Fruit fly (Drosophila melanogaster) whole organism, embryonic: ENCODE data around the gene Rh5.

ENCODE experiments used
- B-H1 ChIP-seq: fragments of 200-800 bp; sonication (Bioruptor generic); IDR thresholded peaks from 3 replicates; pipeline ENCODE4 v1.3.6; 2022; ENCODE audit warnings: missing biosample characterization, missing genetic modification characterization
- CG10462 ChIP-seq: fragments of 200-800 bp; sonication (Bioruptor generic); optimal IDR thresholded peaks from 2 replicates; lab custom pipeline; 2016; ENCODE audit warnings: missing biosample characterization, missing genetic modification characterization
- CG12155 ChIP-seq: fragments of 200-800 bp; sonication (Bioruptor generic); optimal IDR thresholded peaks from 3 replicates; lab custom pipeline; 2016; ENCODE audit warnings: missing biosample characterization, missing genetic modification characterization
- CG12391 ChIP-seq: fragments of 200-800 bp; sonication (Bioruptor generic); optimal IDR thresholded peaks from 3 replicates; lab custom pipeline; 2018; ENCODE audit warnings: missing biosample characterization, mild to moderate bottlenecking, missing genetic modification characterization, moderate library complexity
- CG13287 ChIP-seq: fragments of 200-800 bp; sonication (Bioruptor generic); IDR thresholded peaks from 2 replicates; pipeline ENCODE4 v1.3.6; 2022; ENCODE audit warnings: missing biosample characterization, missing genetic modification characterization; ENCODE audit not compliant: partially characterized antibody
- CG1647 ChIP-seq: fragments of 200-800 bp; sonication (Bioruptor generic); optimal IDR thresholded peaks from 3 replicates; lab custom pipeline; 2016; ENCODE audit warnings: missing biosample characterization, missing genetic modification characterization
- CG18262 ChIP-seq: fragments of 200-800 bp; optimal IDR thresholded peaks from 3 replicates; lab custom pipeline; 2019; ENCODE audit warnings: missing biosample characterization, mild to moderate bottlenecking, missing genetic modification characterization, moderate library complexity
- CG2116 ChIP-seq: fragments of 200-800 bp; sonication (Bioruptor generic); optimal IDR thresholded peaks from 3 replicates; lab custom pipeline; 2018; ENCODE audit warnings: missing biosample characterization, mild to moderate bottlenecking, missing genetic modification characterization
- CG2712 ChIP-seq: fragments of 200-800 bp; optimal IDR thresholded peaks from 3 replicates; lab custom pipeline; 2019; ENCODE audit warnings: missing biosample characterization, mild to moderate bottlenecking, missing genetic modification characterization, moderate library complexity
- CG34422 ChIP-seq: fragments of 200-800 bp; sonication (Bioruptor generic); IDR thresholded peaks from 3 replicates; pipeline ENCODE4 v1.3.6; 2022; ENCODE audit warnings: missing biosample characterization, missing genetic modification characterization
- CG3838 ChIP-seq: fragments of 200-800 bp; sonication (Bioruptor generic); optimal IDR thresholded peaks from 3 replicates; lab custom pipeline; 2016; ENCODE audit warnings: missing biosample characterization, missing genetic modification characterization
- CG4707 ChIP-seq: fragments of 200-800 bp; sonication (Bioruptor generic); optimal IDR thresholded peaks from 2 replicates; lab custom pipeline; 2018; ENCODE audit warnings: missing biosample characterization, mild to moderate bottlenecking, missing genetic modification characterization, moderate library complexity
- CG4854 ChIP-seq: fragments of 200-800 bp; sonication (Bioruptor generic); optimal IDR thresholded peaks from 2 replicates; lab custom pipeline; 2016; ENCODE audit warnings: missing biosample characterization, missing genetic modification characterization, inconsistent platforms
- CG7357 ChIP-seq: fragments of 200-800 bp; sonication (Bioruptor generic); IDR thresholded peaks from 3 replicates; pipeline ENCODE4 v1.3.6; 2022; ENCODE audit warnings: missing biosample characterization, missing genetic modification characterization
- CG8388 ChIP-seq: fragments of 200-800 bp; sonication (Bioruptor generic); optimal IDR thresholded peaks from 2 replicates; lab custom pipeline; 2019; ENCODE audit warnings: missing biosample characterization, mild to moderate bottlenecking, missing genetic modification characterization, moderate library complexity
- CG8478 ChIP-seq: fragments of >200 bp; optimal IDR thresholded peaks from 2 replicates; lab custom pipeline; 2018
- CG8944 ChIP-seq: fragments of 200-800 bp; sonication (Bioruptor generic); optimal IDR thresholded peaks from 3 replicates; lab custom pipeline; 2016; ENCODE audit warnings: missing biosample characterization, missing genetic modification characterization
- CG9817 ChIP-seq: fragments of 200-800 bp; sonication (Bioruptor generic); optimal IDR thresholded peaks from 2 replicates; lab custom pipeline; 2018; ENCODE audit warnings: missing biosample characterization, mild to moderate bottlenecking, missing genetic modification characterization, moderate library complexity
- CG9876 ChIP-seq: fragments of 200-800 bp; sonication (Bioruptor generic); optimal IDR thresholded peaks from 2 replicates; lab custom pipeline; 2016; ENCODE audit warnings: missing biosample characterization, missing genetic modification characterization
- CHES-1-like ChIP-seq: fragments of 200-800 bp; sonication (Bioruptor generic); optimal IDR thresholded peaks from 2 replicates; lab custom pipeline; 2016; ENCODE audit warnings: missing biosample characterization, missing genetic modification characterization
- D ChIP-seq, 2 experiments: fragments of 200-800 bp in 1 of 2; fragments of >200 bp in 1 of 2; sonication (Bioruptor generic) in 1 of 2; optimal IDR thresholded peaks; 2 replicates in 1 of 2; 3 replicates in 1 of 2; lab custom pipeline; 2017; ENCODE audit warnings: mild to moderate bottlenecking in 1 of 2, missing biosample characterization in 1 of 2, missing genetic modification characterization in 1 of 2, missing genetic modification reagents in 1 of 2
- Dfd ChIP-seq, 2 experiments: fragments of >200 bp; optimal IDR thresholded peaks; 2 replicates each; lab custom pipeline; 2017; ENCODE audit warnings: missing biosample characterization in 2 of 2, missing genetic modification characterization in 2 of 2
- E2f1 ChIP-seq: fragments of 200-800 bp; sonication (Bioruptor generic); IDR thresholded peaks from 2 replicates; pipeline ENCODE4 v1.3.6; 2022; ENCODE audit warnings: missing biosample characterization, missing genetic modification characterization
- Hmx ChIP-seq: fragments of 200-800 bp; sonication (Bioruptor generic); optimal IDR thresholded peaks from 2 replicates; lab custom pipeline; 2016; ENCODE audit warnings: missing biosample characterization, missing genetic modification characterization
- NK7.1 ChIP-seq: fragments of 200-800 bp; sonication (Bioruptor generic); optimal IDR thresholded peaks from 3 replicates; lab custom pipeline; 2016; ENCODE audit warnings: missing biosample characterization, missing genetic modification characterization
- Oli ChIP-seq: fragments of 200-800 bp; sonication (Bioruptor generic); optimal IDR thresholded peaks from 2 replicates; lab custom pipeline; 2018; ENCODE audit warnings: missing biosample characterization, mild to moderate bottlenecking, missing genetic modification characterization, moderate library complexity
- Pdp1 ChIP-seq, 2 experiments: fragments of 200-800 bp; sonication (Bioruptor generic); optimal IDR thresholded peaks; 3 replicates each; lab custom pipeline; 2016; ENCODE audit warnings: missing biosample characterization in 2 of 2, missing genetic modification characterization in 2 of 2, mild to moderate bottlenecking in 1 of 2, moderate library complexity in 1 of 2
- Sry-β ChIP-seq: fragments of 200-800 bp; sonication (Bioruptor generic); optimal IDR thresholded peaks from 2 replicates; lab custom pipeline; 2018; ENCODE audit warnings: missing biosample characterization, mild to moderate bottlenecking, missing genetic modification characterization, moderate library complexity
- Sry-δ ChIP-seq: fragments of 200-800 bp; sonication (Bioruptor generic); optimal IDR thresholded peaks from 2 replicates; lab custom pipeline; 2016; ENCODE audit warnings: missing biosample characterization, missing genetic modification characterization
- aop ChIP-seq: fragments of 200-800 bp; sonication (Bioruptor generic); IDR thresholded peaks from 2 replicates; pipeline ENCODE4 v1.3.6; 2022; ENCODE audit warnings: missing biosample characterization, missing genetic modification characterization
- bbx ChIP-seq: fragments of 200-800 bp; sonication (Bioruptor generic); IDR thresholded peaks from 2 replicates; pipeline ENCODE4 v1.3.6; 2022; ENCODE audit warnings: missing biosample characterization, missing genetic modification characterization; ENCODE audit not compliant: partially characterized antibody
- crol ChIP-seq: fragments of 200-800 bp; sonication (Bioruptor generic); IDR thresholded peaks from 2 replicates; pipeline ENCODE4 v1.3.6; 2022; ENCODE audit warnings: missing biosample characterization, missing genetic modification characterization
- hth ChIP-seq: fragments of >200 bp; optimal IDR thresholded peaks from 2 replicates; lab custom pipeline; 2017; ENCODE audit warnings: inconsistent platforms
- ind ChIP-seq: fragments of 200-800 bp; sonication (Bioruptor generic); optimal IDR thresholded peaks from 3 replicates; lab custom pipeline; 2016; ENCODE audit warnings: missing biosample characterization, missing genetic modification characterization
- insv ChIP-seq, 2 experiments: fragments of 200-800 bp; sonication (Bioruptor generic); optimal IDR thresholded peaks; 3 replicates each; lab custom pipeline; 2016 to 2018; ENCODE audit warnings: missing biosample characterization in 2 of 2, missing genetic modification characterization in 2 of 2
- kah ChIP-seq: fragments of 200-800 bp; sonication (Bioruptor generic); optimal IDR thresholded peaks from 2 replicates; lab custom pipeline; 2018; ENCODE audit warnings: missing biosample characterization, mild to moderate bottlenecking, missing genetic modification characterization
- ken ChIP-seq: fragments of 200-800 bp; sonication (Bioruptor generic); IDR thresholded peaks from 3 replicates; pipeline ENCODE4 v1.3.6; 2022; ENCODE audit warnings: missing biosample characterization, missing genetic modification characterization
- lov ChIP-seq, 2 experiments: fragments of 200-800 bp in 1 of 2; fragments of >200 bp in 1 of 2; sonication (Bioruptor generic) in 1 of 2; IDR thresholded peaks in 1 of 2; optimal IDR thresholded peaks in 1 of 2; 2 replicates in 1 of 2; 3 replicates in 1 of 2; pipeline versions ENCODE4 v1.3.6 to Lab custom; 2017 to 2022; ENCODE audit warnings: missing biosample characterization in 1 of 2, missing genetic modification characterization in 1 of 2
- maf-S ChIP-seq: fragments of 200-800 bp; sonication (Bioruptor generic); optimal IDR thresholded peaks from 2 replicates; lab custom pipeline; 2016; ENCODE audit warnings: missing biosample characterization, missing genetic modification characterization
- peb ChIP-seq: fragments of 200-800 bp; sonication (Bioruptor generic); IDR thresholded peaks from 2 replicates; pipeline ENCODE4 v1.3.6; 2022; ENCODE audit warnings: missing biosample characterization, missing genetic modification characterization
- pho ChIP-seq: fragments of 200-800 bp; sonication (Bioruptor generic); optimal IDR thresholded peaks from 2 replicates; lab custom pipeline; 2016; ENCODE audit warnings: missing biosample characterization, missing genetic modification characterization
- pros ChIP-seq: fragments of 200-800 bp; sonication (Bioruptor generic); optimal IDR thresholded peaks from 3 replicates; lab custom pipeline; 2019; ENCODE audit warnings: missing biosample characterization, mild to moderate bottlenecking, missing genetic modification characterization, moderate library complexity
- pzg ChIP-seq: fragments of 200-800 bp; sonication (Bioruptor generic); optimal IDR thresholded peaks from 3 replicates; lab custom pipeline; 2018; ENCODE audit warnings: missing biosample characterization, mild to moderate bottlenecking, missing genetic modification characterization, moderate library complexity
- schlank ChIP-seq: fragments of 200-800 bp; sonication (Bioruptor generic); optimal IDR thresholded peaks from 2 replicates; lab custom pipeline; 2018; ENCODE audit warnings: missing biosample characterization, mild to moderate bottlenecking, missing genetic modification characterization
- sens-2 ChIP-seq: fragments of 200-800 bp; sonication (Bioruptor generic); IDR thresholded peaks from 2 replicates; pipeline ENCODE4 v1.3.6; 2022; ENCODE audit warnings: missing biosample characterization, missing genetic modification characterization
- seq ChIP-seq: fragments of 200-800 bp; sonication (Bioruptor generic); IDR thresholded peaks from 2 replicates; pipeline ENCODE4 v1.3.6; 2022; ENCODE audit warnings: missing biosample characterization, missing genetic modification characterization
- slou ChIP-seq: fragments of 200-800 bp; sonication (Bioruptor generic); optimal IDR thresholded peaks from 3 replicates; lab custom pipeline; 2016; ENCODE audit warnings: missing biosample characterization, missing genetic modification characterization
- tgo ChIP-seq: fragments of 200-800 bp; sonication (Bioruptor generic); IDR thresholded peaks from 3 replicates; pipeline ENCODE4 v1.3.6; 2022; ENCODE audit warnings: missing biosample characterization, missing genetic modification characterization
- yki ChIP-seq: fragments of >200 bp; optimal IDR thresholded peaks from 3 replicates; lab custom pipeline; 2018
- zen2 ChIP-seq: fragments of 200-800 bp; sonication (Bioruptor generic); IDR thresholded peaks from 3 replicates; pipeline ENCODE4 v1.3.6; 2022; ENCODE audit warnings: missing biosample characterization, missing genetic modification characterization; ENCODE audit not compliant: partially characterized antibody

The Rh5 gene

dm6 chr2L:12038177-12038581 lies 30.2 kb downstream of the Rh5 start, which contains the start of gene Tom70 (continued):
- peak; percentile 58 for TF ChIP-seq Sry-δ
- TF ChIP-seq, all 482 proteins: peak for 52

dm6 chr2L:12040510-12040909 lies 32.6 kb downstream of the Rh5 start, which contains the start of gene CG6766:
Gene CG6766, minus strand, starts transcription at chr2L:12040689.
- TF ChIP-seq CG18262 (tag; lab: Kevin White, UChicago) (no peak), tgo (GFP tag; lab: Robert Waterston, UW) (no peak), CG2712 (tag; lab: Kevin White, UChicago) (peak; percentile 15), ind (no peak), CG12391 (tag; lab: Kevin White, UChicago) (no peak), CG8388 (no peak), CHES-1-like (GFP tag; lab: Kevin White, UChicago) (peak; percentile 5), B-H1 (no peak), kah (GFP tag; lab: Kevin White, UChicago) (no peak), CG10462 (GFP tag; lab: Kevin White, UChicago) (no peak), peb (no peak), CG4707 (GFP tag; lab: Kevin White, UChicago) (no peak), CG12155 (GFP tag; lab: Kevin White, UChicago) (no peak), Dfd (GFP tag; optimal IDR thresholded peaks at IDR 0.05; lab: Kevin White, UChicago) (no peak), CG8944 (GFP tag; lab: Kevin White, UChicago) (no peak), CG9876 (GFP tag; lab: Kevin White, UChicago) (no peak), yki (lab: Kevin White, UChicago) (no peak), D (optimal IDR thresholded peaks at IDR 0.05; lab: Kevin White, UChicago) (no peak), D (GFP tag; optimal IDR thresholded peaks at IDR 0.05; lab: Kevin White, UChicago) (no peak), Sry-β (GFP tag; lab: Kevin White, UChicago) (peak; percentile 91), maf-S (GFP tag; lab: Kevin White, UChicago) (no peak), CG8478 (lab: Kevin White, UChicago) (no peak), Pdp1 (GFP tag; optimal IDR thresholded peaks at IDR 0.05; lab: Kevin White, UChicago) (no peak), NK7.1 (GFP tag; lab: Kevin White, UChicago) (no peak), zen2 (GFP tag; lab: Robert Waterston, UW) (no peak), Oli (tag; lab: Kevin White, UChicago) (no peak), CG1647 (GFP tag; lab: Kevin White, UChicago) (no peak), crol (GFP tag; lab: Robert Waterston, UW) (no peak), pzg (GFP tag; lab: Kevin White, UChicago) (peak; percentile 68), CG13287 (GFP tag; lab: Robert Waterston, UW) (peak; percentile 48; the same call in 1 of the 2 replicates), slou (GFP tag; lab: Kevin White, UChicago) (no peak), CG3838 (GFP tag; lab: Kevin White, UChicago) (no peak), ken (GFP tag; lab: Robert Waterston, UW) (no peak), seq (GFP tag; lab: Robert Waterston, UW) (no peak), E2f1 (no peak), pros (GFP tag; lab: Kevin White, UChicago) (no peak), CG4854 (GFP tag; lab: Kevin White, UChicago) (no peak), CG7357 (GFP tag; lab: Robert Waterston, UW) (no peak), CG34422 (no peak; the same call in 2 of the 3 replicates), lov (optimal IDR thresholded peaks at IDR 0.05; lab: Kevin White, UChicago) (no peak), lov (GFP tag; IDR thresholded peaks at IDR 0.05; lab: Robert Waterston, UW) (no peak), hth (lab: Kevin White, UChicago) (no peak), insv (GFP tag; optimal IDR thresholded peaks at IDR 0.05; lab: Kevin White, UChicago) (no peak), CG9817 (tag; lab: Kevin White, UChicago) (no peak), CG2116 (GFP tag; lab: Kevin White, UChicago) (peak; percentile 32), pho (GFP tag; lab: Kevin White, UChicago) (no peak), schlank (tag; lab: Kevin White, UChicago) (no peak), aop (GFP tag; lab: Robert Waterston, UW) (no peak), bbx (GFP tag; lab: Robert Waterston, UW) (peak; percentile 35; the same call in 1 of the 2 replicates), sens-2 (GFP tag; lab: Robert Waterston, UW) (no peak), Hmx (no peak)
